Fruit fly (Drosophila melanogaster) whole organism, prepupa: Measurements from ENCODE around the gene mRpL27.

Experiments used
- Blimp-1 ChIP-seq: fragments of 200-800 bp; sonication (Bioruptor generic); optimal IDR thresholded peaks from 3 replicates; lab custom pipeline; 2017; ENCODE audit warnings: missing biosample characterization, missing genetic modification characterization, mild to moderate bottlenecking, moderate library complexity, missing genetic modification reagents
- CG10669 ChIP-seq: fragments of 200-800 bp; sonication (Bioruptor generic); optimal IDR thresholded peaks from 3 replicates; lab custom pipeline; 2018; ENCODE audit warnings: missing biosample characterization, mild to moderate bottlenecking, missing genetic modification characterization, moderate library complexity
- CG11294 ChIP-seq: fragments of 200-800 bp; sonication (Bioruptor generic); IDR thresholded peaks from 2 replicates; pipeline ENCODE4 v1.3.6; 2022; ENCODE audit warnings: missing biosample characterization, missing genetic modification characterization
- CG11762 ChIP-seq: fragments of 200-800 bp; sonication (Bioruptor generic); optimal IDR thresholded peaks from 3 replicates; lab custom pipeline; 2016; ENCODE audit warnings: missing biosample characterization, missing genetic modification characterization; ENCODE audit not compliant: insufficient read depth
- CG1621 ChIP-seq: fragments of 200-800 bp; sonication (Bioruptor generic); optimal IDR thresholded peaks from 3 replicates; lab custom pipeline; 2018; ENCODE audit warnings: missing biosample characterization, mild to moderate bottlenecking, missing genetic modification characterization
- CG16779 ChIP-seq: fragments of 200-800 bp; sonication (Bioruptor generic); optimal IDR thresholded peaks from 3 replicates; lab custom pipeline; 2017; ENCODE audit warnings: missing biosample characterization, mild to moderate bottlenecking, missing genetic modification characterization
- CG3032 ChIP-seq: fragments of 200-800 bp; optimal IDR thresholded peaks from 2 replicates; lab custom pipeline; 2019; ENCODE audit warnings: missing biosample characterization, mild to moderate bottlenecking, missing genetic modification characterization, moderate library complexity
- CG31627 ChIP-seq: fragments of 200-800 bp; sonication (Bioruptor generic); optimal IDR thresholded peaks from 3 replicates; lab custom pipeline; 2016; ENCODE audit warnings: missing biosample characterization, missing genetic modification characterization
- CG3919 ChIP-seq: fragments of 200-800 bp; sonication (Bioruptor generic); optimal IDR thresholded peaks from 3 replicates; lab custom pipeline; 2016; ENCODE audit warnings: missing biosample characterization, missing genetic modification characterization
- CG6163 ChIP-seq: fragments of 200-800 bp; sonication (Bioruptor generic); IDR thresholded peaks from 3 replicates; pipeline ENCODE4 v1.3.6; 2022; ENCODE audit warnings: missing biosample characterization, missing genetic modification characterization
- CG6792 ChIP-seq: fragments of 200-800 bp; sonication (Bioruptor generic); optimal IDR thresholded peaks from 3 replicates; lab custom pipeline; 2016; ENCODE audit warnings: missing biosample characterization, missing genetic modification characterization
- CG7368 ChIP-seq: fragments of 200-800 bp; sonication (Bioruptor generic); optimal IDR thresholded peaks from 3 replicates; lab custom pipeline; 2016; ENCODE audit warnings: missing biosample characterization, missing genetic modification characterization
- CG8319 ChIP-seq: fragments of 200-800 bp; sonication (Bioruptor generic); optimal IDR thresholded peaks from 3 replicates; lab custom pipeline; 2016; ENCODE audit warnings: missing biosample characterization, missing genetic modification characterization
- CG9139 ChIP-seq: fragments of 200-800 bp; sonication (Bioruptor generic); optimal IDR thresholded peaks from 3 replicates; lab custom pipeline; 2017; ENCODE audit warnings: missing biosample characterization, mild to moderate bottlenecking, missing genetic modification characterization
- Eip75B ChIP-seq: fragments of 200-800 bp; sonication (Bioruptor generic); optimal IDR thresholded peaks from 3 replicates; lab custom pipeline; 2016; ENCODE audit warnings: missing biosample characterization, missing genetic modification characterization
- Eip78C ChIP-seq: fragments of 200-800 bp; sonication (Bioruptor generic); peaks from one replicate; lab custom pipeline; 2016; ENCODE audit warnings: missing biosample characterization, missing genetic modification characterization
- Eip93F ChIP-seq: fragments of 200-800 bp; sonication (Bioruptor generic); optimal IDR thresholded peaks from 2 replicates; lab custom pipeline; 2016; ENCODE audit warnings: missing biosample characterization, mild to moderate bottlenecking, missing genetic modification characterization
- Ets96B ChIP-seq: fragments of 200-800 bp; optimal IDR thresholded peaks from 2 replicates; lab custom pipeline; 2019; ENCODE audit warnings: missing biosample characterization, mild to moderate bottlenecking, missing genetic modification characterization, moderate library complexity
- Hr39 ChIP-seq: fragments of 200-800 bp; sonication (Bioruptor generic); optimal IDR thresholded peaks from 2 replicates; lab custom pipeline; 2016; ENCODE audit warnings: missing biosample characterization, missing genetic modification characterization
- Met ChIP-seq: fragments of 200-800 bp; sonication (Bioruptor generic); optimal IDR thresholded peaks from 3 replicates; lab custom pipeline; 2016; ENCODE audit warnings: missing biosample characterization, missing genetic modification characterization
- OdsH ChIP-seq: fragments of 200-800 bp; sonication (Bioruptor generic); optimal IDR thresholded peaks from 3 replicates; lab custom pipeline; 2016; ENCODE audit warnings: missing biosample characterization, missing genetic modification characterization
- Smox ChIP-seq: fragments of 200-800 bp; sonication (Bioruptor generic); optimal IDR thresholded peaks from 3 replicates; lab custom pipeline; 2016; ENCODE audit warnings: missing biosample characterization, missing genetic modification characterization
- Sox102F ChIP-seq: fragments of 200-800 bp; sonication (Bioruptor generic); optimal IDR thresholded peaks from 2 replicates; lab custom pipeline; 2016; ENCODE audit warnings: missing biosample characterization, mild to moderate bottlenecking, missing genetic modification characterization
- Sox14 ChIP-seq: fragments of 200-800 bp; sonication (Bioruptor generic); optimal IDR thresholded peaks from 3 replicates; lab custom pipeline; 2016; ENCODE audit warnings: missing biosample characterization, missing genetic modification characterization
- Sox15 ChIP-seq: fragments of 200-800 bp; sonication (Bioruptor generic); optimal IDR thresholded peaks from 3 replicates; lab custom pipeline; 2016; ENCODE audit warnings: missing biosample characterization, missing genetic modification characterization
- achi ChIP-seq: fragments of 200-800 bp; sonication (Bioruptor generic); optimal IDR thresholded peaks from 3 replicates; lab custom pipeline; 2016; ENCODE audit warnings: missing biosample characterization, missing genetic modification characterization
- cyc ChIP-seq: fragments of 200-800 bp; sonication (Bioruptor generic); optimal IDR thresholded peaks from 3 replicates; lab custom pipeline; 2016; ENCODE audit warnings: missing biosample characterization, missing genetic modification characterization
- eg ChIP-seq: fragments of 200-800 bp; sonication (Bioruptor generic); IDR thresholded peaks from 3 replicates; pipeline ENCODE4 v1.3.6; 2022; ENCODE audit warnings: missing biosample characterization, missing genetic modification characterization
- esn ChIP-seq: fragments of 200-800 bp; sonication (Bioruptor generic); optimal IDR thresholded peaks from 2 replicates; lab custom pipeline; 2016; ENCODE audit warnings: missing biosample characterization, mild to moderate bottlenecking, missing genetic modification characterization, moderate library complexity
- fkh ChIP-seq: fragments of 200-800 bp; sonication (Bioruptor generic); optimal IDR thresholded peaks from 3 replicates; lab custom pipeline; 2017; ENCODE audit warnings: missing biosample characterization, mild to moderate bottlenecking, missing genetic modification characterization, moderate library complexity
- lz ChIP-seq: fragments of 200-800 bp; sonication (Bioruptor generic); optimal IDR thresholded peaks from 3 replicates; lab custom pipeline; 2016; ENCODE audit warnings: missing biosample characterization, missing genetic modification characterization
- ss ChIP-seq, 2 experiments: fragments of 200-800 bp; sonication (Bioruptor generic); optimal IDR thresholded peaks; 2 replicates in 1 of 2; 3 replicates in 1 of 2; lab custom pipeline; 2017 to 2018; ENCODE audit warnings: mild to moderate bottlenecking in 2 of 2, missing biosample characterization in 2 of 2, missing genetic modification characterization in 2 of 2, moderate library complexity in 1 of 2
- svp ChIP-seq: fragments of 200-800 bp; sonication (Bioruptor generic); peaks from one replicate; lab custom pipeline; 2016; ENCODE audit warnings: missing biosample characterization, missing genetic modification characterization
- topi ChIP-seq: fragments of 200-800 bp; sonication (Bioruptor generic); optimal IDR thresholded peaks from 3 replicates; lab custom pipeline; 2016; ENCODE audit warnings: missing biosample characterization, missing genetic modification characterization
- vri ChIP-seq: fragments of 200-800 bp; sonication (Bioruptor generic); optimal IDR thresholded peaks from 3 replicates; lab custom pipeline; 2016; ENCODE audit warnings: missing biosample characterization, mild to moderate bottlenecking, missing genetic modification characterization

Gene mRpL27

DNA sequence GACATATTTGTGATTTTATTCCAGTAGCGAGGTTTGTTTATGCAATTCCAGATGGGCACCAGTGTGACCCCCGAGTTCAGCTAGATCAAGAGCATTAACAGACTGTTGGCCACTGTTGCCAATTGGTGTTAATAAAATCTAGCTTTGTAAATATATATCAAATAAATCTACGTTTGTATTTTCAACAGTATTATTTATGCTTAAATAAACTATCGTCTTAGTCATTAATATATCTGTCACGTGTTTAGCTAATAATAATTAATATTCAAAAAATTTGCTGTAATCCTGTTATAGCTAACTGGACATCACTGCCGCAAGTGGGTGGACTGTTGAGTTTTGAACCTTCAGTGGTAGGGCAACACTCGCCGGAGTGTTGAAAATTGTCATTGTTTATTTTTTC is at the start of gene mRpL27, which contains the start of gene CG15435:
TSS of gene mRpL27 (minus strand) at position 96 of the 400 bp plus-strand sequence.
TSS of gene CG15435 (plus strand) at position 187 of the 400 bp plus-strand sequence.
- TF ChIP-seq svp (peak; percentile 92), esn (GFP tag; lab: Kevin White, UChicago) (peak; percentile 41), CG3919 (no peak), Eip78C (GFP tag; lab: Kevin White, UChicago) (peak; percentile 77), Hr39 (peak; percentile 15), CG6792 (GFP tag; lab: Kevin White, UChicago) (no peak), cyc (GFP tag; lab: Kevin White, UChicago) (no peak), Sox102F (no peak), CG31627 (peak; percentile 5), CG3032 (tag; lab: Kevin White, UChicago) (peak; percentile 25), Ets96B (peak; percentile 4), topi (GFP tag; lab: Kevin White, UChicago) (peak; percentile 23), Eip93F (no peak), CG10669 (GFP tag; lab: Kevin White, UChicago) (no peak), CG1621 (peak; percentile 44), Sox14 (GFP tag; lab: Kevin White, UChicago) (peak; percentile 50), lz (GFP tag; lab: Kevin White, UChicago) (peak; percentile 20), fkh (GFP tag; lab: Kevin White, UChicago) (peak; percentile 86)

DNA sequence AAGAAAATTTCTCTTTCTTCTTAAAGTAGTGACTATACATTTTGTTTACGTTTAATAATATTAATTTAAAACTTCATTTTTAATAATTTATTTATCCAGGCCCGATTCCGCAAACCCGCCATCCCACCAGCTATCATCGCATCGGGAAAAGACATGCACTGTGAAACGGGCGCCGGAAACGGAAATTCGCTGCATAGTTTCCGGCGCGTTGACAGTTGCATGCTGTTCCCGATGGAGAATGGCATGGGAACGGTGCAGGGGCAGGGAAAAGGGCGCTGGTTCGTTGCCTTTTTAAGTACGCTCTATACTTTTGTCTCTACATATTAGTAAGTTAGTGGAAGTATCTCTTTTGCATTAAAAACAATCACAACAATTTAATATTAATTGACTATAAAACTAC is 18.5 kb upstream of the mRpL27 start:
- TF ChIP-seq cyc (GFP tag; lab: Kevin White, UChicago) (no peak), Eip78C (GFP tag; lab: Kevin White, UChicago) (peak; percentile 57), Ets96B (no peak), Blimp-1 (GFP tag; lab: Kevin White, UChicago) (no peak), CG3919 (peak; percentile 26), eg (peak; percentile 22; the same call in 1 of the 3 replicates), CG9139 (GFP tag; lab: Kevin White, UChicago) (no peak), lz (GFP tag; lab: Kevin White, UChicago) (no peak), vri (GFP tag; lab: Kevin White, UChicago) (no peak), achi (peak; percentile 37), CG8319 (GFP tag; lab: Kevin White, UChicago) (no peak), CG3032 (tag; lab: Kevin White, UChicago) (no peak), CG11294 (GFP tag; lab: Robert Waterston, UW) (no peak)
- TF ChIP-seq, all 60 proteins: peak for 4

DNA sequence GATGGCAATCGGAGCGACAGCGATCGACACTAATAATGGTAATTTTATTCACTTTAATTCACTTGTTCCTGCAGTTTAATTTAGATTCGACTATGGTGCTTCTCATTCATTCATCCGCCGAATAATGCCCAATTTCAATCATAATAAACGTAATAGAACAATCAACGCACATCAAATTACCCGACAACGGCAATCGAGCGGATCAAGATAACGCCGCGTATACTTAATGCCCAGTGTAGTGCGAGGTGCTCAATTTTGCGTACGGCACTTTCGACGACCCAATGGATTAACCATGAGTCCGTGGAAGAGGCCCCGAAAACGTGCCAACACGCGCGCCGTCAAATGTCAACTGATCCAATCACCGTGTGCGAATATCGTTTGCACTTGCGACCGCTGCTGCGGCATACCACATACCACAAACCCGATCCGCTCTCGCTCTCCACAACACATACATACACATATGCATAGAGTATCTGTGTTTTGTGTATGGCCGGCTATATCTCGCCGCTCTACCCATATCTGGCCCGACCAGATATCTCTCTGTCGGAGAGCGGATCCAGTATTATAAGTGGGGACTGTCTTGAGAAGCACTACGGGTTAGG is 17.3 kb upstream of the mRpL27 start, which contains the start of gene ine:
TSS of gene ine (minus strand) at position 351 of the 602 bp plus-strand sequence.
- TF ChIP-seq Sox14 (GFP tag; lab: Kevin White, UChicago) (no peak), Hr39 (no peak), CG6163 (GFP tag; lab: Robert Waterston, UW) (peak; percentile 55; the same call in 1 of the 3 replicates), CG16779 (tag; lab: Kevin White, UChicago) (peak; percentile 25), eg (peak; percentile 50; the same call in 1 of the 3 replicates), CG1621 (peak; percentile 42), Eip78C (GFP tag; lab: Kevin White, UChicago) (peak; percentile 55)

DNA sequence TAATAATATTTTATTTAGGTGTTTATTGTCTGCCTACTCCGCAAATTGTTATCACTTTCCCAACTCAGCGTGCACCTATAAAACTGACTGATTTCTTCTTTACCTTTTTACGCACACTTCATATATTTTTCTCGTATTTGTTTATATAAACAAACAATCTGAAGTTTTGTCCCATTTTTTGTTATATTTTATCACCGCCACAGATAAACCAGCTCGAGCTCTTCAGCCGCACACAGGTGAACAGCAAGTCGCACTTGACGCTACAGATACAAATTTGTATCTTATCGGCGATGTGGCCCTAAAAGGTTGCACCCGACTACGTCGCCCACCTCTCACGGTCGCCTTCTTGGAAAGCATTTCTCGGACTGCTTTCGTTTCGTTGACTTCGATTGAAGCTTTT is 16.0 kb upstream of the mRpL27 start:
- TF ChIP-seq achi (no peak), fkh (GFP tag; lab: Kevin White, UChicago) (peak; percentile 46), Met (GFP tag; lab: Kevin White, UChicago) (no peak), Eip75B (GFP tag; lab: Kevin White, UChicago) (no peak), CG7368 (no peak)
- TF ChIP-seq, all 60 proteins: peak for 1

dm6 chr2L:4464946-4465345 is 5.5 kb upstream of the mRpL27 start, which contains the start of gene FIG4:
Gene FIG4, plus strand, starts transcription at chr2L:4465174.
- TF ChIP-seq ss (GFP tag; optimal IDR thresholded peaks at IDR 0.05; lab: Kevin White, UChicago) (no peak), esn (GFP tag; lab: Kevin White, UChicago) (peak; percentile 16), CG11294 (GFP tag; lab: Robert Waterston, UW) (no peak), Met (GFP tag; lab: Kevin White, UChicago) (no peak), OdsH (GFP tag; lab: Kevin White, UChicago) (no peak), Eip75B (GFP tag; lab: Kevin White, UChicago) (no peak), CG1621 (no peak), CG11762 (GFP tag; lab: Kevin White, UChicago) (no peak), Sox15 (no peak), Smox (GFP tag; lab: Kevin White, UChicago) (no peak), Sox102F (peak; percentile 36), CG3032 (tag; lab: Kevin White, UChicago) (no peak), CG8319 (GFP tag; lab: Kevin White, UChicago) (no peak), CG7368 (no peak)
